Fruit fly (Drosophila melanogaster) Kc167 (cell line): ENCODE data around the gene Mer.

Source experiments
- psq ChIP-seq: fragments of >200 bp; optimal IDR thresholded peaks from 2 replicates; lab custom pipeline; 2017; ENCODE audit warnings: missing external identifiers
- ttk ChIP-seq: sonication (Bioruptor generic); optimal IDR thresholded peaks from 2 replicates; lab custom pipeline; 2017; ENCODE audit warnings: missing external identifiers

- TF ChIP-seq psq (lab: Kevin White, UChicago) (no peak), ttk (no peak)
Measured at dm6 chrX:19701611-19702010, 8.3 kb upstream of the Mer start, which contains the start of gene Tcs4.
